Worm (Caenorhabditis elegans) whole organism, L1 larva: ENCODE results near the gene scl-3.

ENCODE experiments used
- alr-1 ChIP-seq: fragments of 200-800 bp; sonication (Bioruptor generic); optimal IDR thresholded peaks from 2 replicates; lab custom pipeline; 2018; ENCODE audit warnings: borderline replicate concordance, mild to moderate bottlenecking, missing genetic modification characterization, missing compliant biosample characterization
- aly-2 ChIP-seq: fragments of 150-350 bp; optimal IDR thresholded peaks from 2 replicates; lab custom pipeline; 2014; ENCODE audit warnings: missing biosample characterization, missing genetic modification characterization
- ceh-63 ChIP-seq: fragments of 200-800 bp; sonication (Bioruptor generic); optimal IDR thresholded peaks from 2 replicates; lab custom pipeline; 2018; ENCODE audit warnings: mild to moderate bottlenecking, missing genetic modification characterization, missing compliant biosample characterization
- ceh-8 ChIP-seq: fragments of 200-800 bp; sonication (Bioruptor generic); optimal IDR thresholded peaks from 2 replicates; lab custom pipeline; 2018; ENCODE audit warnings: mild to moderate bottlenecking, missing genetic modification characterization, moderate library complexity, missing compliant biosample characterization
- ceh-82 ChIP-seq, 3 experiments: fragments of 150-350 bp in 1 of 3; sonication (generic microtip) in 2 of 3; optimal IDR thresholded peaks; 2 replicates each; lab custom pipeline; 2014 to 2017; ENCODE audit warnings: missing biosample characterization in 3 of 3, missing genetic modification characterization in 3 of 3
- dsc-1 ChIP-seq: sonication (generic microtip); optimal IDR thresholded peaks from 2 replicates; lab custom pipeline; 2016; ENCODE audit warnings: mild to moderate bottlenecking, missing genetic modification characterization, missing compliant biosample characterization
- efl-1 ChIP-seq, 4 experiments: fragments of 150-350 bp; optimal IDR thresholded peaks in 3 of 4; peaks in 1 of 4; 1 replicate in 1 of 4; 2 replicates in 3 of 4; lab custom pipeline; 2014; ENCODE audit warnings: missing biosample characterization in 2 of 4, missing genetic modification characterization in 2 of 4, missing genetic modification reagents in 2 of 4
- efl-3 ChIP-seq: fragments of 200-800 bp; sonication (Bioruptor generic); optimal IDR thresholded peaks from 2 replicates; lab custom pipeline; 2018; ENCODE audit warnings: mild to moderate bottlenecking, missing genetic modification characterization, missing compliant biosample characterization
- egl-13 ChIP-seq: sonication (generic microtip); optimal IDR thresholded peaks from 2 replicates; lab custom pipeline; 2016; ENCODE audit warnings: missing genotype, missing genetic modification reagents, missing genetic modification characterization, missing compliant biosample characterization
- egl-27 ChIP-seq, 2 experiments: fragments of 150-350 bp in 1 of 2; sonication (generic microtip); optimal IDR thresholded peaks; 3 replicates each; lab custom pipeline; 2017 to 2018; ENCODE audit warnings: missing biosample characterization in 2 of 2, missing genetic modification characterization in 2 of 2, missing genetic modification reagents in 2 of 2
- elt-3 ChIP-seq, 6 experiments: fragments of 150-350 bp in 1 of 6; sonication (generic microtip); optimal IDR thresholded peaks; 2 replicates each; lab custom pipeline; 2017 to 2018; ENCODE audit warnings: missing biosample characterization in 6 of 6, missing genetic modification characterization in 6 of 6, inconsistent platforms in 1 of 6
- fkh-10 ChIP-seq: sonication (generic microtip); optimal IDR thresholded peaks from 2 replicates; lab custom pipeline; 2017; ENCODE audit warnings: missing biosample characterization, missing genetic modification reagents, missing genetic modification characterization
- fkh-4 ChIP-seq: sonication (generic microtip); optimal IDR thresholded peaks from 2 replicates; lab custom pipeline; 2016; ENCODE audit warnings: missing compliant biosample characterization, missing genetic modification characterization, borderline replicate concordance
- fkh-8 ChIP-seq: sonication (generic microtip); optimal IDR thresholded peaks from 2 replicates; lab custom pipeline; 2016; ENCODE audit warnings: mild to moderate bottlenecking, missing genetic modification characterization, missing compliant biosample characterization
- grh-1 ChIP-seq: fragments of 200-800 bp; sonication (Bioruptor generic); IDR thresholded peaks from 2 replicates; pipeline ENCODE4 v1.3.6; 2022; ENCODE audit warnings: missing genetic modification reagents, missing genetic modification characterization, missing compliant biosample characterization
- hlh-17 ChIP-seq: fragments of 200-800 bp; sonication (Bioruptor generic); optimal IDR thresholded peaks from 2 replicates; lab custom pipeline; 2018; ENCODE audit warnings: missing genetic modification characterization, mild to moderate bottlenecking, missing compliant biosample characterization, moderate library complexity, borderline replicate concordance
- hpl-2 ChIP-seq: fragments of 150-350 bp; optimal IDR thresholded peaks from 2 replicates; lab custom pipeline; 2014; ENCODE audit warnings: missing biosample characterization, missing genetic modification reagents, missing genetic modification characterization
- irx-1 ChIP-seq: sonication (generic microtip); optimal IDR thresholded peaks from 2 replicates; lab custom pipeline; 2016; ENCODE audit warnings: missing genetic modification characterization, missing compliant biosample characterization
- isw-1 ChIP-seq: fragments of 200-800 bp; sonication (Bioruptor generic); IDR thresholded peaks from 2 replicates; pipeline ENCODE4 v1.3.6; 2022; ENCODE audit warnings: missing genetic modification characterization, missing compliant biosample characterization
- lin-13 ChIP-seq: fragments of 150-350 bp; optimal IDR thresholded peaks from 2 replicates; lab custom pipeline; 2014; ENCODE audit warnings: missing biosample characterization, missing genetic modification reagents, missing genetic modification characterization
- lin-14 ChIP-seq: fragments of 200-800 bp; sonication (Bioruptor generic); optimal IDR thresholded peaks from 2 replicates; lab custom pipeline; 2018; ENCODE audit warnings: mild to moderate bottlenecking, missing genetic modification characterization, moderate library complexity, missing compliant biosample characterization
- lin-15B ChIP-seq: fragments of 150-350 bp; sonication (generic microtip); optimal IDR thresholded peaks from 3 replicates; lab custom pipeline; 2014; ENCODE audit warnings: missing biosample characterization, missing genetic modification characterization
- lin-35 ChIP-seq, 2 experiments: fragments of 150-350 bp; optimal IDR thresholded peaks; 2 replicates each; lab custom pipeline; 2014; ENCODE audit warnings: missing biosample characterization in 2 of 2, missing genetic modification characterization in 2 of 2, missing genetic modification reagents in 2 of 2
- lsy-2 ChIP-seq, 2 experiments: fragments of 150-350 bp; optimal IDR thresholded peaks; 2 replicates each; lab custom pipeline; 2014; ENCODE audit warnings: missing biosample characterization in 2 of 2, missing genetic modification characterization in 2 of 2
- mab-9 ChIP-seq: fragments of 200-800 bp; sonication (Bioruptor generic); IDR thresholded peaks from 2 replicates; pipeline ENCODE4 v1.3.6; 2022; ENCODE audit warnings: missing genetic modification reagents, missing genetic modification characterization, missing compliant biosample characterization
- mdl-1 ChIP-seq, 2 experiments: fragments of 150-350 bp; optimal IDR thresholded peaks; 2 replicates each; lab custom pipeline; 2014 to 2017; ENCODE audit warnings: missing biosample characterization in 2 of 2, missing genetic modification characterization in 2 of 2, inconsistent platforms in 1 of 2
- mef-2 ChIP-seq: fragments of 150-350 bp; optimal IDR thresholded peaks from 2 replicates; lab custom pipeline; 2014; ENCODE audit warnings: missing biosample characterization, missing genetic modification characterization
- nhr-12 ChIP-seq: sonication (generic microtip); optimal IDR thresholded peaks from 2 replicates; lab custom pipeline; 2017; ENCODE audit warnings: missing biosample characterization, missing genetic modification characterization
- nhr-19 ChIP-seq: fragments of 200-800 bp; sonication (Bioruptor generic); conservative IDR thresholded peaks from 2 replicates; pipeline ENCODE4 v1.3.6; 2022; ENCODE audit warnings: missing genetic modification characterization, missing compliant biosample characterization
- nhr-47 ChIP-seq: sonication (generic microtip); optimal IDR thresholded peaks from 2 replicates; lab custom pipeline; 2016; ENCODE audit warnings: mild to moderate bottlenecking, missing genetic modification characterization, moderate library complexity, missing compliant biosample characterization
- nhr-71 ChIP-seq: sonication (generic microtip); optimal IDR thresholded peaks from 2 replicates; lab custom pipeline; 2016; ENCODE audit warnings: mild to moderate bottlenecking, missing genetic modification characterization, moderate library complexity, missing compliant biosample characterization
- nhr-77 ChIP-seq: fragments of 150-350 bp; optimal IDR thresholded peaks from 2 replicates; lab custom pipeline; 2014; ENCODE audit warnings: missing biosample characterization, missing genetic modification characterization
- nhr-84 ChIP-seq: sonication (generic microtip); optimal IDR thresholded peaks from 2 replicates; lab custom pipeline; 2017; ENCODE audit warnings: missing biosample characterization, missing genetic modification characterization
- nhr-90 ChIP-seq: sonication (generic microtip); optimal IDR thresholded peaks from 2 replicates; lab custom pipeline; 2016; ENCODE audit warnings: mild to moderate bottlenecking, missing genetic modification characterization, missing compliant biosample characterization; ENCODE audit not compliant: poor library complexity
- pax-3 ChIP-seq: fragments of 200-800 bp; sonication (Bioruptor generic); optimal IDR thresholded peaks from 2 replicates; lab custom pipeline; 2018; ENCODE audit warnings: mild to moderate bottlenecking, missing genetic modification characterization, moderate library complexity, missing compliant biosample characterization
- skn-1 ChIP-seq: fragments of 150-350 bp; optimal IDR thresholded peaks from 2 replicates; lab custom pipeline; 2014; ENCODE audit warnings: missing biosample characterization, missing genetic modification characterization
- snu-23 ChIP-seq: sonication (generic microtip); optimal IDR thresholded peaks from 2 replicates; lab custom pipeline; 2016; ENCODE audit warnings: missing genetic modification characterization, missing compliant biosample characterization
- sox-4 ChIP-seq: sonication (generic microtip); optimal IDR thresholded peaks from 2 replicates; lab custom pipeline; 2016; ENCODE audit warnings: missing genetic modification characterization, missing compliant biosample characterization
- sptf-1 ChIP-seq: fragments of 150-350 bp; optimal IDR thresholded peaks from 2 replicates; lab custom pipeline; 2014; ENCODE audit warnings: missing biosample characterization, missing genetic modification characterization
- swsn-7 ChIP-seq: sonication (generic microtip); optimal IDR thresholded peaks from 2 replicates; lab custom pipeline; 2016; ENCODE audit warnings: missing genetic modification characterization, missing compliant biosample characterization
- tbx-2 ChIP-seq: sonication (generic microtip); optimal IDR thresholded peaks from 2 replicates; lab custom pipeline; 2016; ENCODE audit warnings: missing genetic modification characterization, missing compliant biosample characterization
- tlp-1 ChIP-seq: fragments of 150-350 bp; optimal IDR thresholded peaks from 2 replicates; lab custom pipeline; 2014; ENCODE audit warnings: missing biosample characterization, missing genetic modification characterization
- unc-130 ChIP-seq: fragments of 150-350 bp; optimal IDR thresholded peaks from 2 replicates; lab custom pipeline; 2017; ENCODE audit warnings: missing biosample characterization, missing genetic modification characterization, inconsistent platforms
- unc-86 ChIP-seq: sonication (generic microtip); optimal IDR thresholded peaks from 2 replicates; lab custom pipeline; 2016; ENCODE audit warnings: missing genetic modification characterization, missing compliant biosample characterization
- xbp-1 ChIP-seq: sonication (generic microtip); optimal IDR thresholded peaks from 2 replicates; lab custom pipeline; 2016; ENCODE audit warnings: missing genetic modification characterization, missing compliant biosample characterization
- zip-4 ChIP-seq: fragments of 200-800 bp; sonication (Bioruptor generic); optimal IDR thresholded peaks from 2 replicates; lab custom pipeline; 2018; ENCODE audit warnings: mild to moderate bottlenecking, missing genetic modification characterization, moderate library complexity, missing compliant biosample characterization
- ztf-11 ChIP-seq, 2 experiments: sonication (generic microtip); optimal IDR thresholded peaks; 2 replicates each; lab custom pipeline; 2016 to 2017; ENCODE audit warnings: missing genetic modification characterization in 2 of 2, missing biosample characterization in 1 of 2, missing compliant biosample characterization in 1 of 2
- ztf-4 ChIP-seq: fragments of 150-350 bp; optimal IDR thresholded peaks from 2 replicates; lab custom pipeline; 2014; ENCODE audit warnings: missing biosample characterization, missing genetic modification characterization

Gene scl-3

ce11 chrIV:13022892-13023291 lies 36.5 kb upstream of the scl-3 start:
- TF ChIP-seq nhr-77 (tag; lab: Kevin White, UChicago) = no peak
- TF ChIP-seq nhr-12 (tag; lab: Kevin White, UChicago) = no peak
- TF ChIP-seq mab-9 (GFP tag; lab: Robert Waterston, UW) = no peak
- no peak for TF ChIP-seq ceh-63 (GFP tag; lab: Kevin White, UChicago)
- TF ChIP-seq skn-1 (tag; lab: Kevin White, UChicago) = no peak
- no peak for TF ChIP-seq mdl-1 (tag; optimal IDR thresholded peaks at IDR 0.05; lab: Kevin White, UChicago)
- TF ChIP-seq zip-4 (GFP tag; lab: Kevin White, UChicago) = no peak
- no peak for TF ChIP-seq nhr-19 (GFP tag; lab: Robert Waterston, UW)
- TF ChIP-seq tbx-2 (tag; lab: Kevin White, UChicago) = no peak
- no peak for TF ChIP-seq sox-4 (tag; lab: Kevin White, UChicago)
- TF ChIP-seq ztf-11 (tag; optimal IDR thresholded peaks at IDR 0.05; lab: Kevin White, UChicago) = no peak
- no peak for TF ChIP-seq pax-3 (tag; lab: Kevin White, UChicago)
- TF ChIP-seq aly-2 (tag; lab: Kevin White, UChicago) = no peak
- TF ChIP-seq unc-86 = no peak
- no peak for TF ChIP-seq ztf-4
- no peak for TF ChIP-seq nhr-84
- TF ChIP-seq lin-15B (tag; lab: Kevin White, UChicago) = no peak
- TF ChIP-seq, all 84 proteins: peak for 0

ce11 chrIV:13025853-13026343 lies 33.5 kb upstream of the scl-3 start:
- TF ChIP-seq lin-13 (peak; percentile 10), lin-35 (GFP tag; optimal IDR thresholded peaks at IDR 0.05; lab: Kevin White, UChicago) (peak in 1 of 2 experiments; percentile 28), nhr-90 (no peak), tbx-2 (tag; lab: Kevin White, UChicago) (peak; percentile 56), dsc-1 (tag; lab: Kevin White, UChicago) (no peak), egl-13 (tag; lab: Kevin White, UChicago) (peak; percentile 12), nhr-47 (tag; lab: Kevin White, UChicago) (peak; percentile 55), nhr-84 (no peak), mab-9 (GFP tag; lab: Robert Waterston, UW) (no peak), irx-1 (no peak), unc-130 (tag; lab: Kevin White, UChicago) (no peak), xbp-1 (tag; lab: Kevin White, UChicago) (peak; percentile 13), nhr-77 (tag; lab: Kevin White, UChicago) (no peak), lin-14 (GFP tag; lab: Kevin White, UChicago) (peak; percentile 90), fkh-4 (tag; lab: Kevin White, UChicago) (no peak), lsy-2 (tag; optimal IDR thresholded peaks at IDR 0.05; lab: Kevin White, UChicago) (peak in 1 of 2 experiments; percentile 48), swsn-7 (tag; lab: Kevin White, UChicago) (peak; percentile 44), isw-1 (GFP tag; lab: Robert Waterston, UW) (0 out of 2 replicates have a peak, but pooled peaks have one; percentile 9), hpl-2 (GFP tag; lab: Kevin White, UChicago) (no peak), fkh-10 (GFP tag; lab: Kevin White, UChicago) (peak; percentile 69), ceh-8 (no peak), zip-4 (GFP tag; lab: Kevin White, UChicago) (no peak), alr-1 (tag; lab: Kevin White, UChicago) (no peak), sptf-1 (tag; lab: Kevin White, UChicago) (no peak), unc-86 (peak; percentile 41), snu-23 (peak; percentile 21), grh-1 (GFP tag; lab: Robert Waterston, UW) (no peak), egl-27 (tag; optimal IDR thresholded peaks at IDR 0.05; lab: Kevin White, UChicago) (no peak), ceh-63 (GFP tag; lab: Kevin White, UChicago) (no peak), mef-2 (tag; lab: Kevin White, UChicago) (no peak), tlp-1 (tag; lab: Kevin White, UChicago) (no peak), elt-3 (tag; optimal IDR thresholded peaks at IDR 0.05; lab: Kevin White, UChicago) (no peak), efl-1 (optimal IDR thresholded peaks at IDR 0.05; lab: Kevin White, UChicago) (peak; percentile 15 to 18), efl-1 (GFP tag; optimal IDR thresholded peaks at IDR 0.05 in 1 of 2; lab: Kevin White, UChicago) (peak in 1 of 2 experiments; percentile 86), nhr-71 (tag; lab: Kevin White, UChicago) (peak; percentile 60), aly-2 (tag; lab: Kevin White, UChicago) (no peak), hlh-17 (GFP tag; lab: Kevin White, UChicago) (no peak), fkh-8 (peak; percentile 85), efl-3 (no peak), ceh-82 (tag; optimal IDR thresholded peaks at IDR 0.05; lab: Kevin White, UChicago) (peak in 2 of 3 experiments; percentile 8 to 46)
